Fruit fly (Drosophila melanogaster) whole organism, prepupa: Measurements from ENCODE around the gene wake.

Experiments
- Blimp-1 ChIP-seq: fragments of 200-800 bp; sonication (Bioruptor generic); optimal IDR thresholded peaks from 3 replicates; lab custom pipeline; 2017; ENCODE audit warnings: missing biosample characterization, missing genetic modification characterization, mild to moderate bottlenecking, moderate library complexity, missing genetic modification reagents
- CG11294 ChIP-seq: fragments of 200-800 bp; sonication (Bioruptor generic); IDR thresholded peaks from 2 replicates; pipeline ENCODE4 v1.3.6; 2022; ENCODE audit warnings: missing biosample characterization, missing genetic modification characterization
- CG11762 ChIP-seq: fragments of 200-800 bp; sonication (Bioruptor generic); optimal IDR thresholded peaks from 3 replicates; lab custom pipeline; 2016; ENCODE audit warnings: missing biosample characterization, missing genetic modification characterization; ENCODE audit not compliant: insufficient read depth
- CG11902 ChIP-seq: fragments of 200-800 bp; sonication (Bioruptor generic); optimal IDR thresholded peaks from 3 replicates; lab custom pipeline; 2016; ENCODE audit warnings: missing biosample characterization, missing genetic modification characterization
- CG15336 ChIP-seq: fragments of 200-800 bp; sonication (Bioruptor generic); IDR thresholded peaks from 2 replicates; pipeline ENCODE4 v1.3.6; 2022; ENCODE audit warnings: missing biosample characterization, missing genetic modification characterization
- CG1621 ChIP-seq: fragments of 200-800 bp; sonication (Bioruptor generic); optimal IDR thresholded peaks from 3 replicates; lab custom pipeline; 2018; ENCODE audit warnings: missing biosample characterization, mild to moderate bottlenecking, missing genetic modification characterization
- CG16779 ChIP-seq: fragments of 200-800 bp; sonication (Bioruptor generic); optimal IDR thresholded peaks from 3 replicates; lab custom pipeline; 2017; ENCODE audit warnings: missing biosample characterization, mild to moderate bottlenecking, missing genetic modification characterization
- CG31627 ChIP-seq: fragments of 200-800 bp; sonication (Bioruptor generic); optimal IDR thresholded peaks from 3 replicates; lab custom pipeline; 2016; ENCODE audit warnings: missing biosample characterization, missing genetic modification characterization
- CG32006 ChIP-seq: fragments of 200-800 bp; sonication (Bioruptor generic); optimal IDR thresholded peaks from 3 replicates; lab custom pipeline; 2017; ENCODE audit warnings: missing biosample characterization, mild to moderate bottlenecking, missing genetic modification characterization
- CG3919 ChIP-seq: fragments of 200-800 bp; sonication (Bioruptor generic); optimal IDR thresholded peaks from 3 replicates; lab custom pipeline; 2016; ENCODE audit warnings: missing biosample characterization, missing genetic modification characterization
- CG4318 ChIP-seq: fragments of 200-800 bp; sonication (Bioruptor generic); optimal IDR thresholded peaks from 3 replicates; lab custom pipeline; 2017; ENCODE audit warnings: missing biosample characterization, mild to moderate bottlenecking, missing genetic modification characterization
- CG6276 ChIP-seq: fragments of 200-800 bp; sonication (Bioruptor generic); optimal IDR thresholded peaks from 2 replicates; lab custom pipeline; 2017; ENCODE audit warnings: missing biosample characterization, mild to moderate bottlenecking, missing genetic modification characterization
- CG6792 ChIP-seq: fragments of 200-800 bp; sonication (Bioruptor generic); optimal IDR thresholded peaks from 3 replicates; lab custom pipeline; 2016; ENCODE audit warnings: missing biosample characterization, missing genetic modification characterization
- CG6808 ChIP-seq: fragments of 200-800 bp; sonication (Bioruptor generic); optimal IDR thresholded peaks from 3 replicates; lab custom pipeline; 2017; ENCODE audit warnings: missing biosample characterization, missing genetic modification characterization, mild to moderate bottlenecking, moderate library complexity, missing genetic modification reagents
- CG6854 ChIP-seq: fragments of 200-800 bp; sonication (Bioruptor generic); optimal IDR thresholded peaks from 2 replicates; lab custom pipeline; 2017; ENCODE audit warnings: missing biosample characterization, mild to moderate bottlenecking, missing genetic modification characterization
- CG8319 ChIP-seq: fragments of 200-800 bp; sonication (Bioruptor generic); optimal IDR thresholded peaks from 3 replicates; lab custom pipeline; 2016; ENCODE audit warnings: missing biosample characterization, missing genetic modification characterization
- Eip75B ChIP-seq: fragments of 200-800 bp; sonication (Bioruptor generic); optimal IDR thresholded peaks from 3 replicates; lab custom pipeline; 2016; ENCODE audit warnings: missing biosample characterization, missing genetic modification characterization
- Ets96B ChIP-seq: fragments of 200-800 bp; optimal IDR thresholded peaks from 2 replicates; lab custom pipeline; 2019; ENCODE audit warnings: missing biosample characterization, mild to moderate bottlenecking, missing genetic modification characterization, moderate library complexity
- Gug ChIP-seq: fragments of 200-800 bp; sonication (Bioruptor generic); IDR thresholded peaks from 2 replicates; pipeline ENCODE4 v1.3.6; 2022; ENCODE audit warnings: missing biosample characterization, missing genetic modification characterization
- Hr39 ChIP-seq: fragments of 200-800 bp; sonication (Bioruptor generic); optimal IDR thresholded peaks from 2 replicates; lab custom pipeline; 2016; ENCODE audit warnings: missing biosample characterization, missing genetic modification characterization
- Sox14 ChIP-seq: fragments of 200-800 bp; sonication (Bioruptor generic); optimal IDR thresholded peaks from 3 replicates; lab custom pipeline; 2016; ENCODE audit warnings: missing biosample characterization, missing genetic modification characterization
- Sox15 ChIP-seq: fragments of 200-800 bp; sonication (Bioruptor generic); optimal IDR thresholded peaks from 3 replicates; lab custom pipeline; 2016; ENCODE audit warnings: missing biosample characterization, missing genetic modification characterization
- achi ChIP-seq: fragments of 200-800 bp; sonication (Bioruptor generic); optimal IDR thresholded peaks from 3 replicates; lab custom pipeline; 2016; ENCODE audit warnings: missing biosample characterization, missing genetic modification characterization
- acj6 ChIP-seq: fragments of 200-800 bp; sonication (Bioruptor generic); optimal IDR thresholded peaks from 3 replicates; lab custom pipeline; 2016; ENCODE audit warnings: missing biosample characterization, missing genetic modification characterization
- cyc ChIP-seq: fragments of 200-800 bp; sonication (Bioruptor generic); optimal IDR thresholded peaks from 3 replicates; lab custom pipeline; 2016; ENCODE audit warnings: missing biosample characterization, missing genetic modification characterization
- dac ChIP-seq: fragments of 200-800 bp; sonication (Bioruptor generic); optimal IDR thresholded peaks from 2 replicates; lab custom pipeline; 2017; ENCODE audit warnings: missing biosample characterization, mild to moderate bottlenecking, missing genetic modification characterization
- dsx ChIP-seq: fragments of 200-800 bp; optimal IDR thresholded peaks from 3 replicates; lab custom pipeline; 2019; ENCODE audit warnings: missing biosample characterization, mild to moderate bottlenecking, missing genetic modification characterization, moderate library complexity; ENCODE audit not compliant: poor library complexity, severe bottlenecking
- eg ChIP-seq: fragments of 200-800 bp; sonication (Bioruptor generic); IDR thresholded peaks from 3 replicates; pipeline ENCODE4 v1.3.6; 2022; ENCODE audit warnings: missing biosample characterization, missing genetic modification characterization
- esn ChIP-seq: fragments of 200-800 bp; sonication (Bioruptor generic); optimal IDR thresholded peaks from 2 replicates; lab custom pipeline; 2016; ENCODE audit warnings: missing biosample characterization, mild to moderate bottlenecking, missing genetic modification characterization, moderate library complexity
- fd59A ChIP-seq: fragments of 200-800 bp; sonication (Bioruptor generic); optimal IDR thresholded peaks from 2 replicates; lab custom pipeline; 2017; ENCODE audit warnings: missing biosample characterization, mild to moderate bottlenecking, missing genetic modification characterization, missing genetic modification reagents
- fkh ChIP-seq: fragments of 200-800 bp; sonication (Bioruptor generic); optimal IDR thresholded peaks from 3 replicates; lab custom pipeline; 2017; ENCODE audit warnings: missing biosample characterization, mild to moderate bottlenecking, missing genetic modification characterization, moderate library complexity
- lz ChIP-seq: fragments of 200-800 bp; sonication (Bioruptor generic); optimal IDR thresholded peaks from 3 replicates; lab custom pipeline; 2016; ENCODE audit warnings: missing biosample characterization, missing genetic modification characterization
- pdm3 ChIP-seq: fragments of 200-800 bp; sonication (Bioruptor generic); optimal IDR thresholded peaks from 3 replicates; lab custom pipeline; 2016; ENCODE audit warnings: missing biosample characterization, missing genetic modification characterization
- salr ChIP-seq, 2 experiments: fragments of 200-800 bp; sonication (Bioruptor generic); optimal IDR thresholded peaks; 3 replicates each; lab custom pipeline; 2016 to 2018; ENCODE audit warnings: missing biosample characterization in 2 of 2, missing genetic modification characterization in 2 of 2, mild to moderate bottlenecking in 1 of 2
- spab ChIP-seq: fragments of 200-800 bp; sonication (Bioruptor generic); optimal IDR thresholded peaks from 2 replicates; lab custom pipeline; 2017; ENCODE audit warnings: missing biosample characterization, mild to moderate bottlenecking, missing genetic modification characterization, missing genetic modification reagents
- ss ChIP-seq, 2 experiments: fragments of 200-800 bp; sonication (Bioruptor generic); optimal IDR thresholded peaks; 2 replicates in 1 of 2; 3 replicates in 1 of 2; lab custom pipeline; 2017 to 2018; ENCODE audit warnings: mild to moderate bottlenecking in 2 of 2, missing biosample characterization in 2 of 2, missing genetic modification characterization in 2 of 2, moderate library complexity in 1 of 2
- svp ChIP-seq: fragments of 200-800 bp; sonication (Bioruptor generic); peaks from one replicate; lab custom pipeline; 2016; ENCODE audit warnings: missing biosample characterization, missing genetic modification characterization
- vri ChIP-seq: fragments of 200-800 bp; sonication (Bioruptor generic); optimal IDR thresholded peaks from 3 replicates; lab custom pipeline; 2016; ENCODE audit warnings: missing biosample characterization, mild to moderate bottlenecking, missing genetic modification characterization

wake gene

DNA sequence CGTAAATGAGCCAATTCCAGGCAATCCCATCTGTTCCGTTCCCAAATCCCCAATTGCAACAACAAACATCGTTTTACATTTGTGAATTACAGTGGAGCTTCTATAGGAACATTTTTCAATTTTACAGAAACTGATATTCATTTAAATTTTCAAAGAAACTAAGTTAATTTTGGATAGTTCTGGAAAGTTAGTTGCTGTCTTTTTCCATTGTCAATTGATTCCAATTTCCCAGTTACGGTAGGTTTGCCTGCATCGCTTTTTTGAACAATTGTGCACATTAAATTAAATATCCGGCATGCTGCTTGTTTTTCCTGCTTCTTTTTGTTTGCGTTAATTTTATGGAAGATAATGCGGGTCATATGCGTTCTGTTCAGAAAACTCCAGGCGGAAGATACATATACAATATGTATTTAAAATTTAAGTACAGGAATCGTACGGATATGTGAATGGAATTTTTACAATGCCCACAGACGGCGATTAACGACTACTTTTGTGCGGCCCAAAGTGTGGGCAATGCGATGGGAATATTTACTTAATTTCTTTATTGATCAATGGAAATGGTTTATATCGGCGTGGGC lies 11.6 kb upstream of the wake start (continued):
- TF ChIP-seq spab (GFP tag; lab: Kevin White, UChicago) = no peak
- peak; percentile 15 for TF ChIP-seq CG3919
- TF ChIP-seq CG31627 (GFP tag; lab: Kevin White, UChicago) = peak; percentile 95
- peak; percentile 27; the same call in 1 of the 2 replicates for TF ChIP-seq CG15336 (GFP tag; lab: Robert Waterston, UW)
- TF ChIP-seq eg (GFP tag; lab: Robert Waterston, UW) = 0 out of 3 replicates have a peak, but pooled peaks have one; percentile 20
- TF ChIP-seq Eip75B = peak; percentile 44

DNA sequence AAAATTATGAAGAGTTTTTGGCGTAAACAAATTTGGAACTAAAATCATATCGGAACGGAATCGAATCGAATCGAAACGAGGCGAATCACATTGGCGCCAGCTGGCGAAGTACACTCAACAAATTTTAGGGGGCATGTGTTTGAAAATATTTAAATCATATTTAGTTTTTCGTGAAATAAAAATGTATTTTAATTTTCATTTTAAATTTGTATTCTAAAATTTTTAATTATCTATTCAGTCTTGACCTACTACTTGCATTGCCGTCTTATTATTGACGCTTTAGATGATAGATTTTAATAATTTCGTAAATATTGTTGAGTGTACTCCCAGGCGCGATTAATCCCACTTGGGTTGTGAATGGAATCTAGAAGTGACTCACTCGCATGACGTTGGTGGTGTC lies 10.4 kb upstream of the wake start:
- TF ChIP-seq achi (GFP tag; lab: Kevin White, UChicago) (no peak), CG6276 (GFP tag; lab: Kevin White, UChicago) (no peak), CG32006 (no peak), CG15336 (GFP tag; lab: Robert Waterston, UW) (no peak), salr (GFP tag; optimal IDR thresholded peaks at IDR 0.05; lab: Kevin White, UChicago) (no peak), CG16779 (tag; lab: Kevin White, UChicago) (no peak), svp (peak; percentile 58), CG6854 (GFP tag; lab: Kevin White, UChicago) (no peak), esn (GFP tag; lab: Kevin White, UChicago) (peak; percentile 14), Gug (GFP tag; lab: Robert Waterston, UW) (no peak), acj6 (GFP tag; lab: Kevin White, UChicago) (no peak), Sox15 (GFP tag; lab: Kevin White, UChicago) (no peak), CG11902 (GFP tag; lab: Kevin White, UChicago) (no peak), CG6808 (no peak), CG6792 (no peak)

DNA sequence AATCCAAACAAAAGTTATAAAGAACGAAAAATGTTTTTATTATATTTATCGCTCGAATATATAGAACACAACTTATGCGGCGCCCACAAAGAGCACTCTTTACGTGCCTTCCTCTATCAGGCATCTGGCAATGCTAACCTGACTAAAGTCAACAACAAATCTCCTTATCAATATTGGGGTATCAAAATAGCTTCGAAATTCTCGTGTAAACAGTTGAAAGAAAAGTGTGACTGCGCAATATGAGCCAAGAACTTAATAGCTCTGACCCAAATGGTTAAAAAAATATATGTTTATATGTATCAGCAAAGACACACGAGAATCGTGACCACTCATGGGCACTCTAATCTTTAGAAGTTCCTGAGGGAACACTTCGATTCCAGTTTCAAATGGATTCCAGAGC lies 8.5 kb upstream of the wake start:
- peak; percentile 80 for TF ChIP-seq fkh (GFP tag; lab: Kevin White, UChicago)
- TF ChIP-seq svp = peak; percentile 59
- TF ChIP-seq lz (GFP tag; lab: Kevin White, UChicago) = no peak
- no peak for TF ChIP-seq Sox15 (GFP tag; lab: Kevin White, UChicago)
- peak; percentile 14 for TF ChIP-seq vri (GFP tag; lab: Kevin White, UChicago)
- no peak for TF ChIP-seq CG4318
- no peak for TF ChIP-seq CG1621 (tag; lab: Kevin White, UChicago)
- no peak for TF ChIP-seq CG11902 (GFP tag; lab: Kevin White, UChicago)
- no peak for TF ChIP-seq ss (GFP tag; optimal IDR thresholded peaks at IDR 0.05; lab: Kevin White, UChicago)
- no peak for TF ChIP-seq Blimp-1 (GFP tag; lab: Kevin White, UChicago)
- TF ChIP-seq Sox14 (GFP tag; lab: Kevin White, UChicago) = no peak
- TF ChIP-seq Ets96B (tag; lab: Kevin White, UChicago) = no peak
- TF ChIP-seq CG11294 = no peak
- TF ChIP-seq, all 60 proteins: peak for 3

DNA sequence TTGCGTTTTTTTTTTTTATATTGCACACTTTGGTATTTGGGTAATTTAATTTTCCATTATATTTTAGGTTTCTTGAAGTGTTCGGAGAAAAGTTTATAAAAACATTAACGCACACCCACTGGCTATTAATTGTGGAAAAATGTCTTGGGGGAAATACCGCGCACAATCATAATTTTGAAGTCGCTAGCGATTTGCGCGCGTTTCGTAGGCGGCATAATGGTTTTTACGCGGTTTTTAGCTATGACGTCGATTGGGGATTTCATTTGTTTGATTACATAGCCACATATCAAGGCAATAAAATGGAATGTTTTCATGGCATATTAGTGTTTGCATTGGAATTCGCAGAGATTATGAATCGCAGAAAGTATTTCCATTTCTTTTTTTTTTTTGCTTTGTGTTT lies 7.4 kb upstream of the wake start:
- no peak for TF ChIP-seq cyc (GFP tag; lab: Kevin White, UChicago)
- no peak for TF ChIP-seq Sox15 (GFP tag; lab: Kevin White, UChicago)
- no peak for TF ChIP-seq fkh (GFP tag; lab: Kevin White, UChicago)
- TF ChIP-seq Ets96B (tag; lab: Kevin White, UChicago) = no peak
- no peak for TF ChIP-seq pdm3
- no peak for TF ChIP-seq spab (GFP tag; lab: Kevin White, UChicago)
- no peak for TF ChIP-seq Gug (GFP tag; lab: Robert Waterston, UW)
- no peak for TF ChIP-seq Hr39 (GFP tag; lab: Kevin White, UChicago)
- no peak for TF ChIP-seq dsx
- no peak for TF ChIP-seq CG8319
- no peak for TF ChIP-seq salr (GFP tag; optimal IDR thresholded peaks at IDR 0.05; lab: Kevin White, UChicago)
- TF ChIP-seq CG11762 (GFP tag; lab: Kevin White, UChicago) = no peak
- TF ChIP-seq dac = no peak
- no peak for TF ChIP-seq CG6854 (GFP tag; lab: Kevin White, UChicago)
- TF ChIP-seq fd59A = no peak
- TF ChIP-seq CG1621 (tag; lab: Kevin White, UChicago) = no peak
